Worm (Caenorhabditis elegans) whole organism, late embryonic: ENCODE data around the gene tmed-4.

ENCODE experiments used
- C08G9.2 ChIP-seq: sonication (generic microtip); optimal IDR thresholded peaks from 2 replicates; lab custom pipeline; 2016; ENCODE audit warnings: mild to moderate bottlenecking, missing genetic modification characterization, moderate library complexity, missing compliant biosample characterization
- F13H6.1 ChIP-seq: sonication (generic microtip); optimal IDR thresholded peaks from 2 replicates; lab custom pipeline; 2016; ENCODE audit warnings: missing genetic modification characterization, missing compliant biosample characterization
- K09A11.1 ChIP-seq: sonication (generic microtip); optimal IDR thresholded peaks from 2 replicates; lab custom pipeline; 2017; ENCODE audit warnings: antibody characterized with exemption, mild to moderate bottlenecking, missing genetic modification characterization, missing compliant biosample characterization; ENCODE audit not compliant: insufficient read depth
- T23F11.4 ChIP-seq: fragments of 200-800 bp; sonication (Bioruptor generic); optimal IDR thresholded peaks from 2 replicates; lab custom pipeline; 2018; ENCODE audit warnings: mild to moderate bottlenecking, missing genetic modification characterization, missing compliant biosample characterization
- ahr-1 ChIP-seq: sonication (generic microtip); optimal IDR thresholded peaks from 2 replicates; lab custom pipeline; 2016; ENCODE audit warnings: missing genetic modification characterization, missing compliant biosample characterization
- ama-1 ChIP-seq: fragments of 150-350 bp; optimal IDR thresholded peaks from 2 replicates; lab custom pipeline; 2014
- ceh-14 ChIP-seq: sonication (generic microtip); optimal IDR thresholded peaks from 2 replicates; lab custom pipeline; 2016; ENCODE audit warnings: missing genotype, missing genetic modification characterization, missing compliant biosample characterization
- ceh-18 ChIP-seq: sonication (generic microtip); optimal IDR thresholded peaks from 2 replicates; lab custom pipeline; 2016; ENCODE audit warnings: missing genetic modification characterization, missing compliant biosample characterization
- ceh-19 ChIP-seq: fragments of 200-800 bp; sonication (Bioruptor generic); optimal IDR thresholded peaks from 2 replicates; lab custom pipeline; 2018; ENCODE audit warnings: mild to moderate bottlenecking, missing genetic modification characterization, missing compliant biosample characterization
- ceh-2 ChIP-seq: sonication (generic microtip); optimal IDR thresholded peaks from 2 replicates; lab custom pipeline; 2016; ENCODE audit warnings: missing genotype, missing genetic modification characterization, missing compliant biosample characterization
- ceh-31 ChIP-seq: sonication (generic microtip); optimal IDR thresholded peaks from 2 replicates; lab custom pipeline; 2016; ENCODE audit warnings: missing genetic modification characterization, missing compliant biosample characterization
- ceh-34 ChIP-seq: sonication (generic microtip); optimal IDR thresholded peaks from 2 replicates; lab custom pipeline; 2016; ENCODE audit warnings: mild to moderate bottlenecking, missing genetic modification characterization, missing compliant biosample characterization
- ceh-9 ChIP-seq: sonication (generic microtip); optimal IDR thresholded peaks from 2 replicates; lab custom pipeline; 2016; ENCODE audit warnings: mild to moderate bottlenecking, missing genetic modification characterization, inconsistent platforms, missing compliant biosample characterization
- che-1 ChIP-seq: sonication (generic microtip); optimal IDR thresholded peaks from 2 replicates; lab custom pipeline; 2016; ENCODE audit warnings: mild to moderate bottlenecking, missing genetic modification characterization, missing compliant biosample characterization
- dve-1 ChIP-seq: sonication (generic microtip); optimal IDR thresholded peaks from 2 replicates; lab custom pipeline; 2017; ENCODE audit warnings: antibody characterized with exemption, mild to moderate bottlenecking, missing genetic modification characterization, missing compliant biosample characterization
- elt-4 ChIP-seq: sonication (generic microtip); optimal IDR thresholded peaks from 2 replicates; lab custom pipeline; 2016; ENCODE audit warnings: missing genetic modification characterization, missing compliant biosample characterization
- fax-1 ChIP-seq: sonication (generic microtip); optimal IDR thresholded peaks from 2 replicates; lab custom pipeline; 2016; ENCODE audit warnings: missing genotype, missing genetic modification characterization, missing compliant biosample characterization
- fkh-6 ChIP-seq: sonication (generic microtip); optimal IDR thresholded peaks from 2 replicates; lab custom pipeline; 2016; ENCODE audit warnings: missing genetic modification characterization, missing compliant biosample characterization
- hlh-13 ChIP-seq: fragments of 200-800 bp; sonication (Bioruptor generic); optimal IDR thresholded peaks from 2 replicates; lab custom pipeline; 2018; ENCODE audit warnings: mild to moderate bottlenecking, missing genetic modification characterization, missing compliant biosample characterization
- hlh-15 ChIP-seq: sonication (generic microtip); optimal IDR thresholded peaks from 2 replicates; lab custom pipeline; 2016; ENCODE audit warnings: missing genetic modification characterization, missing compliant biosample characterization
- hlh-30 ChIP-seq: sonication (generic microtip); optimal IDR thresholded peaks from 2 replicates; lab custom pipeline; 2017; ENCODE audit warnings: antibody characterized with exemption, missing genetic modification characterization, missing compliant biosample characterization; ENCODE audit not compliant: insufficient read depth
- hlh-6 ChIP-seq: sonication (generic microtip); optimal IDR thresholded peaks from 2 replicates; lab custom pipeline; 2016; ENCODE audit warnings: missing genotype, missing genetic modification characterization, missing compliant biosample characterization
- hlh-8 ChIP-seq: sonication (generic microtip); optimal IDR thresholded peaks from 2 replicates; lab custom pipeline; 2016; ENCODE audit warnings: missing genotype, missing genetic modification characterization, missing compliant biosample characterization
- lin-11 ChIP-seq: fragments of 200-800 bp; sonication (Bioruptor generic); optimal IDR thresholded peaks from 2 replicates; lab custom pipeline; 2018; ENCODE audit warnings: mild to moderate bottlenecking, missing genetic modification characterization, missing compliant biosample characterization
- nhr-232 ChIP-seq: sonication (generic microtip); optimal IDR thresholded peaks from 2 replicates; lab custom pipeline; 2016; ENCODE audit warnings: missing genetic modification characterization, missing compliant biosample characterization
- odd-2 ChIP-seq: sonication (generic microtip); optimal IDR thresholded peaks from 2 replicates; lab custom pipeline; 2017; ENCODE audit warnings: antibody characterized with exemption, mild to moderate bottlenecking, missing genetic modification characterization, missing compliant biosample characterization
- pag-3 ChIP-seq: sonication (generic microtip); optimal IDR thresholded peaks from 2 replicates; lab custom pipeline; 2016; ENCODE audit warnings: missing compliant biosample characterization, missing genetic modification characterization, borderline replicate concordance
- pat-9 ChIP-seq: fragments of 200-800 bp; sonication (Bioruptor generic); optimal IDR thresholded peaks from 2 replicates; lab custom pipeline; 2018; ENCODE audit warnings: mild to moderate bottlenecking, missing genetic modification characterization, moderate library complexity, missing compliant biosample characterization
- pax-1 ChIP-seq: fragments of 150-350 bp; optimal IDR thresholded peaks from 2 replicates; lab custom pipeline; 2014; ENCODE audit warnings: missing biosample characterization, missing genetic modification characterization
- pha-2 ChIP-seq: sonication (generic microtip); optimal IDR thresholded peaks from 2 replicates; lab custom pipeline; 2017; ENCODE audit warnings: mild to moderate bottlenecking, missing genetic modification characterization, missing compliant biosample characterization
- ref-2 ChIP-seq: sonication (generic microtip); optimal IDR thresholded peaks from 2 replicates; lab custom pipeline; 2016; ENCODE audit warnings: missing genetic modification characterization, missing compliant biosample characterization
- sdc-2 ChIP-seq: sonication (generic microtip); optimal IDR thresholded peaks from 2 replicates; lab custom pipeline; 2016; ENCODE audit warnings: missing genotype, missing genetic modification characterization, missing compliant biosample characterization
- sox-2 ChIP-seq: fragments of 200-800 bp; sonication (Bioruptor generic); IDR thresholded peaks from 2 replicates; pipeline ENCODE4 v1.3.6; 2022; ENCODE audit warnings: missing genetic modification reagents, missing genetic modification characterization, missing compliant biosample characterization
- sox-4 ChIP-seq: sonication (generic microtip); optimal IDR thresholded peaks from 2 replicates; lab custom pipeline; 2017; ENCODE audit warnings: mild to moderate bottlenecking, missing genetic modification characterization, inconsistent platforms, missing compliant biosample characterization
- tbx-2 ChIP-seq: sonication (generic microtip); optimal IDR thresholded peaks from 2 replicates; lab custom pipeline; 2016; ENCODE audit warnings: missing genetic modification characterization, missing compliant biosample characterization
- tbx-7 ChIP-seq: sonication (generic microtip); optimal IDR thresholded peaks from 2 replicates; lab custom pipeline; 2016; ENCODE audit warnings: missing genotype, missing genetic modification characterization, missing compliant biosample characterization
- unc-3 ChIP-seq, 2 experiments: fragments of 200-800 bp in 1 of 2; sonication (Bioruptor generic) in 1 of 2; sonication (generic microtip) in 1 of 2; conservative IDR thresholded peaks in 1 of 2; optimal IDR thresholded peaks in 1 of 2; 2 replicates each; pipeline versions ENCODE4 v1.3.6 to Lab custom; 2016 to 2022; ENCODE audit warnings: missing compliant biosample characterization in 2 of 2, missing genetic modification characterization in 2 of 2, missing genetic modification reagents in 1 of 2
- unc-42 ChIP-seq: sonication (generic microtip); optimal IDR thresholded peaks from 2 replicates; lab custom pipeline; 2016; ENCODE audit warnings: missing genotype, missing genetic modification characterization, missing compliant biosample characterization
- unc-86 ChIP-seq: sonication (generic microtip); optimal IDR thresholded peaks from 2 replicates; lab custom pipeline; 2016; ENCODE audit warnings: missing genetic modification characterization, missing compliant biosample characterization
- zip-5 ChIP-seq: sonication (generic microtip); optimal IDR thresholded peaks from 2 replicates; lab custom pipeline; 2016; ENCODE audit warnings: missing genetic modification characterization, missing compliant biosample characterization
- ztf-16 ChIP-seq: sonication (generic microtip); optimal IDR thresholded peaks from 2 replicates; lab custom pipeline; 2017; ENCODE audit warnings: missing genetic modification characterization, missing compliant biosample characterization

tmed-4 gene

ce11 chrV:19965626-19966025 lies 16.7 kb upstream of the tmed-4 start, which contains the start of gene srh-171:
TSS of gene srh-171 (plus strand) at chrV:19965700.
- TF ChIP-seq dve-1 (tag; lab: Kevin White, UChicago) (no peak), ama-1 (lab: Kevin White, UChicago) (peak; percentile 50), nhr-232 (tag; lab: Kevin White, UChicago) (no peak), pag-3 (tag; lab: Kevin White, UChicago) (no peak), ahr-1 (tag; lab: Kevin White, UChicago) (no peak), ceh-14 (tag; lab: Kevin White, UChicago) (no peak), unc-3 (GFP tag; conservative IDR thresholded peaks at IDR 0.05; lab: Robert Waterston, UW) (no peak), unc-3 (tag; optimal IDR thresholded peaks at IDR 0.05; lab: Kevin White, UChicago) (no peak)

DNA sequence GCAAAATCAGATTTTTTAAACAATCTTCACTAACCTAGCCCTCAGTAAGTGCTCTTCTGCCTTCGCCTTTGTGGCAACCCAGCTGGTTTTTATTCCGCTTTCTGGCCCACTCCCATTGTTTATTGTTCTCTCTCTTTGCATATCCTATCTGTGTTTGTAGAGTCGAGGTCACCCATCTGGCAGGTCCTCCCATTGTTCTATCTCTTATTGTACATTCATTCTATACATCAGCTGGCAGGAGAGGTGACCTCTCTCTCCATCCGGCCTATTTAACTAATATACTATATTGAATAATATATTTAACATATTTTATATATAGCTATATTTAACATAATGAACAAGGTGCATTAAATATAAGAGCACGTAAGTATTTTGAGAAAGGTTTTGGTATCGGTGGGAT lies 13.1 kb upstream of the tmed-4 start:
- no peak for TF ChIP-seq hlh-6 (tag; lab: Kevin White, UChicago)
- peak; percentile 10 for TF ChIP-seq hlh-8 (tag; lab: Kevin White, UChicago)
- peak; percentile 93 for TF ChIP-seq sox-2 (GFP tag; lab: Robert Waterston, UW)
- TF ChIP-seq pat-9 (tag; lab: Kevin White, UChicago), result no peak
- TF ChIP-seq ceh-34 (tag; lab: Kevin White, UChicago), result no peak
- peak; percentile 62 for TF ChIP-seq pha-2 (tag; lab: Kevin White, UChicago)
- TF ChIP-seq che-1 (tag; lab: Kevin White, UChicago), result peak; percentile 15
- TF ChIP-seq nhr-232 (tag; lab: Kevin White, UChicago), result no peak
- no peak for TF ChIP-seq F13H6.1
- TF ChIP-seq C08G9.2 (tag; lab: Kevin White, UChicago), result no peak
- no peak for TF ChIP-seq sdc-2
- TF ChIP-seq, all 69 proteins: peak for 4

DNA sequence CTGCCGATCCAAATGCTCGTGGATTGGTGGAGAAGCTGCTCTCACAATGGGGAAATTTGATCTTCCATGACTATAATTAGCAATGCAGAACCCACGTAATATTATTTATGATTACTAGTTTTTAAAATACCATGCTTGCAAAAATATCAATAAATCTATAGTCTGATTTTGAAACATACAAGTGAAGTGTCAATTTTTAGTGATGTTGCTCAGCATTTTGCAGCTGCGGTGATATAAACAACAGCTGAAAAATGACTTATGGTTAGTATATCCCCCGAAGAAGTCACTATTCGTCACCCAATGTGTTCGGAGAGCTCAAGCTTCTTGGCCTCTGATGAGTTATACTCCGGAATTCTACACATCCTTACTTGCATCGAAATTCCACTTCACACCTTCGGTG lies 9.9 kb upstream of the tmed-4 start, which contains the start of gene srh-172:
TSS of gene srh-172 (plus strand) at position 301 of the 400 bp plus-strand sequence.
- no peak for TF ChIP-seq hlh-13 (GFP tag; lab: Kevin White, UChicago)
- no peak for TF ChIP-seq tbx-2
- TF ChIP-seq T23F11.4 (GFP tag; lab: Kevin White, UChicago), result no peak
- no peak for TF ChIP-seq K09A11.1 (tag; lab: Kevin White, UChicago)
- no peak for TF ChIP-seq unc-86 (tag; lab: Kevin White, UChicago)
- no peak for TF ChIP-seq fkh-6
- TF ChIP-seq unc-42, result no peak
- TF ChIP-seq tbx-7, result no peak
- TF ChIP-seq ahr-1 (tag; lab: Kevin White, UChicago), result no peak
- TF ChIP-seq ceh-31, result no peak
- no peak for TF ChIP-seq pha-2 (tag; lab: Kevin White, UChicago)
- TF ChIP-seq ref-2 (tag; lab: Kevin White, UChicago), result no peak
- no peak for TF ChIP-seq elt-4 (tag; lab: Kevin White, UChicago)
- no peak for TF ChIP-seq pax-1
- no peak for TF ChIP-seq nhr-232 (tag; lab: Kevin White, UChicago)
- no peak for TF ChIP-seq hlh-15 (tag; lab: Kevin White, UChicago)
- TF ChIP-seq fax-1 (tag; lab: Kevin White, UChicago), result no peak
- no peak for TF ChIP-seq lin-11 (tag; lab: Kevin White, UChicago)

- TF ChIP-seq odd-2 (tag; lab: Kevin White, UChicago), result no peak
- no peak for TF ChIP-seq F13H6.1
- TF ChIP-seq ceh-2 (tag; lab: Kevin White, UChicago), result no peak
- TF ChIP-seq unc-42, result no peak
- no peak for TF ChIP-seq ztf-16 (tag; lab: Kevin White, UChicago)
- TF ChIP-seq ceh-19, result no peak
- TF ChIP-seq hlh-30 (tag; lab: Kevin White, UChicago), result no peak
- no peak for TF ChIP-seq fax-1 (tag; lab: Kevin White, UChicago)
- no peak for TF ChIP-seq ceh-18 (tag; lab: Kevin White, UChicago)
- TF ChIP-seq sox-4 (tag; lab: Kevin White, UChicago), result no peak
- TF ChIP-seq zip-5 (tag; lab: Kevin White, UChicago), result no peak
- no peak for TF ChIP-seq hlh-6 (tag; lab: Kevin White, UChicago)
- no peak for TF ChIP-seq ceh-9 (tag; lab: Kevin White, UChicago)
- TF ChIP-seq lin-11 (tag; lab: Kevin White, UChicago), result no peak
- no peak for TF ChIP-seq ref-2 (tag; lab: Kevin White, UChicago)
- no peak for TF ChIP-seq K09A11.1 (tag; lab: Kevin White, UChicago)
- TF ChIP-seq hlh-15 (tag; lab: Kevin White, UChicago), result no peak
- no peak for TF ChIP-seq ceh-31
These were observed 6.3 kb upstream of the tmed-4 start, which contains the start of gene abhd-3.1 for ce11 chrV:19955171-19955570. TSS of gene abhd-3.1 (plus strand) at chrV:19955488.
